Fruit fly (Drosophila melanogaster) whole organism, prepupa: Measurements from ENCODE around the gene BBS5.

Experiments
- CG6808 ChIP-seq: fragments of 200-800 bp; sonication (Bioruptor generic); optimal IDR thresholded peaks from 3 replicates; lab custom pipeline; 2017; ENCODE audit warnings: missing biosample characterization, missing genetic modification characterization, mild to moderate bottlenecking, moderate library complexity, missing genetic modification reagents
- CG8119 ChIP-seq: fragments of 200-800 bp; sonication (Bioruptor generic); IDR thresholded peaks from 3 replicates; pipeline ENCODE4 v1.3.6; 2022; ENCODE audit warnings: missing biosample characterization, missing genetic modification characterization
- Lpt ChIP-seq: fragments of 200-800 bp; sonication (Bioruptor generic); optimal IDR thresholded peaks from 3 replicates; lab custom pipeline; 2016; ENCODE audit warnings: missing biosample characterization, missing genetic modification characterization
- OdsH ChIP-seq: fragments of 200-800 bp; sonication (Bioruptor generic); optimal IDR thresholded peaks from 3 replicates; lab custom pipeline; 2016; ENCODE audit warnings: missing biosample characterization, missing genetic modification characterization
- eg ChIP-seq: fragments of 200-800 bp; sonication (Bioruptor generic); IDR thresholded peaks from 3 replicates; pipeline ENCODE4 v1.3.6; 2022; ENCODE audit warnings: missing biosample characterization, missing genetic modification characterization
- net ChIP-seq: fragments of 200-800 bp; sonication (Bioruptor generic); optimal IDR thresholded peaks from 3 replicates; lab custom pipeline; 2016; ENCODE audit warnings: missing biosample characterization, missing genetic modification characterization

- TF ChIP-seq Lpt (GFP tag; lab: Kevin White, UChicago) (no peak), CG6808 (GFP tag; lab: Kevin White, UChicago) (peak; percentile 49), CG8119 (GFP tag; lab: Robert Waterston, UW) (no peak), OdsH (peak; percentile 2), eg (peak; percentile 40; the same call in 1 of the 3 replicates), net (peak; percentile 70)
These were observed 9.8 kb upstream of the BBS5 start for dm6 chr3R:4806318-4806757.
